Fruit fly (Drosophila melanogaster): Measurements from ENCODE around the gene CG7794.

Gene CG7794

dm6 chr3R:18072982-18073381, 49.5 kb downstream of the CG7794 start:
- TF ChIP-seq ovo (GFP tag; optimal IDR thresholded peaks at IDR 0.05) (no peak), CG33017 (tag; optimal IDR thresholded peaks at IDR 0.05) (no peak), kay (GFP tag; ENCODE audit: borderline replicate concordance) (no peak), CG11617 (GFP tag; optimal IDR thresholded peaks at IDR 0.05) (no peak), cnc (optimal IDR thresholded peaks at IDR 0.05) (no peak), Clk (GFP tag; optimal IDR thresholded peaks at IDR 0.05) (no peak), CG1620 (GFP tag; optimal IDR thresholded peaks at IDR 0.05) (no peak), Crg-1 (GFP tag; optimal IDR thresholded peaks at IDR 0.05) (no peak), toe (GFP tag; optimal IDR thresholded peaks at IDR 0.05) (no peak), Mnt (GFP tag; optimal IDR thresholded peaks at IDR 0.05) (no peak), bab1 (GFP tag; optimal IDR thresholded peaks at IDR 0.05) (no peak), cic (GFP tag; optimal IDR thresholded peaks at IDR 0.05) (no peak), tj (GFP tag; optimal IDR thresholded peaks at IDR 0.05) (no peak), CG14711 (tag; optimal IDR thresholded peaks at IDR 0.05) (no peak), CG7101 (tag; optimal IDR thresholded peaks at IDR 0.05) (no peak), Hr96 (GFP tag; optimal IDR thresholded peaks at IDR 0.05) (no peak), CG5204 (GFP tag; optimal IDR thresholded peaks at IDR 0.05) (no peak), pad (GFP tag; optimal IDR thresholded peaks at IDR 0.05) (no peak)

Data from whole organism, adult.